Fruit fly (Drosophila melanogaster) whole organism, embryonic: ENCODE data around the gene mld.

ENCODE experiments used
- Atf3 ChIP-seq: fragments of 200-800 bp; sonication (Bioruptor generic); optimal IDR thresholded peaks from 3 replicates; lab custom pipeline; 2016; ENCODE audit warnings: missing biosample characterization, missing genetic modification characterization
- CG12236 ChIP-seq: fragments of 200-800 bp; sonication (Bioruptor generic); optimal IDR thresholded peaks from 2 replicates; lab custom pipeline; 2016; ENCODE audit warnings: missing biosample characterization, missing genetic modification characterization
- CG13424 ChIP-seq: fragments of 200-800 bp; sonication (Bioruptor generic); optimal IDR thresholded peaks from 2 replicates; lab custom pipeline; 2019; ENCODE audit warnings: missing biosample characterization, mild to moderate bottlenecking, missing genetic modification characterization, moderate library complexity
- CG15601 ChIP-seq: fragments of 200-800 bp; sonication (Bioruptor generic); optimal IDR thresholded peaks from 3 replicates; lab custom pipeline; 2019; ENCODE audit warnings: missing biosample characterization, mild to moderate bottlenecking, missing genetic modification characterization, moderate library complexity
- CG16815 ChIP-seq: fragments of 200-800 bp; sonication (Bioruptor generic); optimal IDR thresholded peaks from 3 replicates; lab custom pipeline; 2017; ENCODE audit warnings: missing biosample characterization, mild to moderate bottlenecking, missing genetic modification characterization
- CG1792 ChIP-seq: fragments of 200-800 bp; sonication (Bioruptor generic); optimal IDR thresholded peaks from 2 replicates; lab custom pipeline; 2016; ENCODE audit warnings: missing biosample characterization, missing genetic modification characterization
- CG18011 ChIP-seq: fragments of 200-800 bp; sonication (Bioruptor generic); optimal IDR thresholded peaks from 2 replicates; lab custom pipeline; 2017; ENCODE audit warnings: missing biosample characterization, missing genetic modification characterization, mild to moderate bottlenecking, moderate library complexity, missing genotype
- CG18599 ChIP-seq: fragments of 200-800 bp; sonication (Bioruptor generic); optimal IDR thresholded peaks from 3 replicates; lab custom pipeline; 2017; ENCODE audit warnings: missing biosample characterization, missing genetic modification characterization, mild to moderate bottlenecking, moderate library complexity, missing genetic modification reagents
- CG2116 ChIP-seq: fragments of 200-800 bp; sonication (Bioruptor generic); optimal IDR thresholded peaks from 3 replicates; lab custom pipeline; 2018; ENCODE audit warnings: missing biosample characterization, mild to moderate bottlenecking, missing genetic modification characterization
- CG2120 ChIP-seq: fragments of 200-800 bp; sonication (Bioruptor generic); optimal IDR thresholded peaks from 3 replicates; lab custom pipeline; 2016; ENCODE audit warnings: missing biosample characterization, missing genetic modification characterization
- CG34376 ChIP-seq: fragments of 200-800 bp; sonication (Bioruptor generic); optimal IDR thresholded peaks from 2 replicates; lab custom pipeline; 2018; ENCODE audit warnings: missing biosample characterization, mild to moderate bottlenecking, missing genetic modification characterization
- CG42726 ChIP-seq: fragments of 200-800 bp; sonication (Bioruptor generic); IDR thresholded peaks from 2 replicates; pipeline ENCODE4 v1.3.6; 2022; ENCODE audit warnings: missing biosample characterization, missing genetic modification characterization; ENCODE audit not compliant: partially characterized antibody
- CG4282 ChIP-seq: fragments of 200-800 bp; sonication (Bioruptor generic); optimal IDR thresholded peaks from 2 replicates; lab custom pipeline; 2016; ENCODE audit warnings: missing biosample characterization, missing genetic modification characterization
- CG4854 ChIP-seq: fragments of 200-800 bp; sonication (Bioruptor generic); optimal IDR thresholded peaks from 2 replicates; lab custom pipeline; 2016; ENCODE audit warnings: missing biosample characterization, missing genetic modification characterization, inconsistent platforms
- CG5953 ChIP-seq: fragments of 200-800 bp; sonication (Bioruptor generic); IDR thresholded peaks from 2 replicates; pipeline ENCODE4 v1.3.6; 2022; ENCODE audit warnings: missing biosample characterization, missing genetic modification characterization
- CG8478 ChIP-seq: fragments of >200 bp; optimal IDR thresholded peaks from 2 replicates; lab custom pipeline; 2018
- CG9797 ChIP-seq: fragments of 200-800 bp; sonication (Bioruptor generic); optimal IDR thresholded peaks from 3 replicates; lab custom pipeline; 2018; ENCODE audit warnings: missing biosample characterization, mild to moderate bottlenecking, missing genetic modification characterization
- CrebB ChIP-seq: fragments of 200-800 bp; sonication (Bioruptor generic); optimal IDR thresholded peaks from 3 replicates; lab custom pipeline; 2018; ENCODE audit warnings: missing biosample characterization, mild to moderate bottlenecking, missing genetic modification characterization
- D ChIP-seq, 2 experiments: fragments of 200-800 bp in 1 of 2; fragments of >200 bp in 1 of 2; sonication (Bioruptor generic) in 1 of 2; optimal IDR thresholded peaks; 2 replicates in 1 of 2; 3 replicates in 1 of 2; lab custom pipeline; 2017; ENCODE audit warnings: mild to moderate bottlenecking in 1 of 2, missing biosample characterization in 1 of 2, missing genetic modification characterization in 1 of 2, missing genetic modification reagents in 1 of 2
- D19A ChIP-seq: fragments of 200-800 bp; optimal IDR thresholded peaks from 3 replicates; lab custom pipeline; 2019; ENCODE audit warnings: missing biosample characterization, mild to moderate bottlenecking, missing genetic modification characterization, moderate library complexity
- Dip3 ChIP-seq: fragments of 200-800 bp; sonication (Bioruptor generic); optimal IDR thresholded peaks from 3 replicates; lab custom pipeline; 2016; ENCODE audit warnings: missing biosample characterization, missing genetic modification characterization
- HLH3B ChIP-seq: fragments of 200-800 bp; sonication (Bioruptor generic); IDR thresholded peaks from 2 replicates; pipeline ENCODE4 v1.3.6; 2022; ENCODE audit warnings: missing biosample characterization, missing genetic modification characterization
- HLH4C ChIP-seq: fragments of 200-800 bp; sonication (Bioruptor generic); IDR thresholded peaks from 3 replicates; pipeline ENCODE4 v1.3.6; 2022; ENCODE audit warnings: missing biosample characterization, missing genetic modification characterization; ENCODE audit not compliant: partially characterized antibody
- HLH54F ChIP-seq: fragments of 200-800 bp; sonication (Bioruptor generic); optimal IDR thresholded peaks from 3 replicates; lab custom pipeline; 2016; ENCODE audit warnings: missing biosample characterization, missing genetic modification characterization
- HLHmδ ChIP-seq: fragments of 200-800 bp; sonication (Bioruptor generic); optimal IDR thresholded peaks from 2 replicates; lab custom pipeline; 2018; ENCODE audit warnings: missing biosample characterization, mild to moderate bottlenecking, missing genetic modification characterization, moderate library complexity
- Hey ChIP-seq: fragments of 200-800 bp; sonication (Bioruptor generic); optimal IDR thresholded peaks from 3 replicates; lab custom pipeline; 2018; ENCODE audit warnings: missing biosample characterization, mild to moderate bottlenecking, missing genetic modification characterization
- Lhr ChIP-seq: fragments of 200-800 bp; sonication (Bioruptor generic); optimal IDR thresholded peaks from 3 replicates; lab custom pipeline; 2017; ENCODE audit warnings: mild to moderate bottlenecking, missing biosample characterization, missing genetic modification reagents, missing genetic modification characterization
- Mad ChIP-seq: fragments of 200-800 bp; sonication (Bioruptor generic); optimal IDR thresholded peaks from 2 replicates; lab custom pipeline; 2016; ENCODE audit warnings: missing biosample characterization, missing genetic modification characterization
- Max ChIP-seq: fragments of 200-800 bp; sonication (Bioruptor generic); optimal IDR thresholded peaks from 2 replicates; lab custom pipeline; 2016; ENCODE audit warnings: missing biosample characterization, mild to moderate bottlenecking, missing genetic modification characterization
- Myb ChIP-seq: fragments of 200-800 bp; sonication (Bioruptor generic); optimal IDR thresholded peaks from 2 replicates; lab custom pipeline; 2016; ENCODE audit warnings: missing biosample characterization, missing genetic modification characterization
- Nf-YC ChIP-seq: fragments of 200-800 bp; optimal IDR thresholded peaks from 3 replicates; lab custom pipeline; 2019; ENCODE audit warnings: missing biosample characterization, mild to moderate bottlenecking, missing genetic modification characterization, moderate library complexity
- Optix ChIP-seq: fragments of 200-800 bp; sonication (Bioruptor generic); IDR thresholded peaks from 3 replicates; pipeline ENCODE4 v1.3.6; 2022; ENCODE audit warnings: missing biosample characterization, missing genetic modification characterization
- Side ChIP-seq: fragments of 200-800 bp; sonication (Bioruptor generic); optimal IDR thresholded peaks from 2 replicates; lab custom pipeline; 2016; ENCODE audit warnings: missing biosample characterization, missing genetic modification characterization
- Sox102F ChIP-seq: fragments of 200-800 bp; sonication (Bioruptor generic); optimal IDR thresholded peaks from 2 replicates; lab custom pipeline; 2018; ENCODE audit warnings: missing biosample characterization, mild to moderate bottlenecking, missing genetic modification characterization, moderate library complexity
- al ChIP-seq: fragments of 200-800 bp; sonication (Bioruptor generic); IDR thresholded peaks from 2 replicates; pipeline ENCODE4 v1.3.6; 2022; ENCODE audit warnings: missing biosample characterization, missing genetic modification characterization
- cad ChIP-seq: fragments of >200 bp; optimal IDR thresholded peaks from 2 replicates; lab custom pipeline; 2017; ENCODE audit warnings: missing biosample characterization, missing genetic modification characterization
- ci ChIP-seq: fragments of 200-800 bp; sonication (Bioruptor generic); IDR thresholded peaks from 3 replicates; pipeline ENCODE4 v1.3.6; 2022; ENCODE audit warnings: missing biosample characterization, missing genetic modification characterization
- crp ChIP-seq, 2 experiments: fragments of 200-800 bp; sonication (Bioruptor generic); optimal IDR thresholded peaks; 2 replicates in 1 of 2; 3 replicates in 1 of 2; lab custom pipeline; 2017; ENCODE audit warnings: missing biosample characterization in 2 of 2, missing genetic modification characterization in 2 of 2, mild to moderate bottlenecking in 1 of 2, moderate library complexity in 1 of 2
- dati ChIP-seq: fragments of 200-800 bp; sonication (Bioruptor generic); IDR thresholded peaks from 2 replicates; pipeline ENCODE4 v1.3.6; 2022; ENCODE audit warnings: missing biosample characterization, missing genetic modification characterization
- eve ChIP-seq, 2 experiments: fragments of >200 bp; optimal IDR thresholded peaks; 2 replicates each; lab custom pipeline; 2017; ENCODE audit warnings: missing biosample characterization in 2 of 2, missing genetic modification characterization in 2 of 2
- fd102C ChIP-seq: fragments of 200-800 bp; sonication (Bioruptor generic); optimal IDR thresholded peaks from 2 replicates; lab custom pipeline; 2018; ENCODE audit warnings: missing biosample characterization, mild to moderate bottlenecking, missing genetic modification characterization, moderate library complexity
- fd96Cb ChIP-seq: fragments of 200-800 bp; sonication (Bioruptor generic); optimal IDR thresholded peaks from 2 replicates; lab custom pipeline; 2018; ENCODE audit warnings: missing biosample characterization, mild to moderate bottlenecking, missing genetic modification characterization, moderate library complexity
- gcm ChIP-seq: fragments of 200-800 bp; sonication (Bioruptor generic); optimal IDR thresholded peaks from 2 replicates; lab custom pipeline; 2019; ENCODE audit warnings: missing biosample characterization, mild to moderate bottlenecking, missing genetic modification characterization, moderate library complexity
- kay ChIP-seq: fragments of 200-800 bp; sonication (Bioruptor generic); optimal IDR thresholded peaks from 2 replicates; lab custom pipeline; 2016; ENCODE audit warnings: missing biosample characterization, missing genetic modification characterization
- lilli ChIP-seq: fragments of 200-800 bp; sonication (Bioruptor generic); optimal IDR thresholded peaks from 3 replicates; lab custom pipeline; 2016; ENCODE audit warnings: missing biosample characterization, missing genetic modification characterization
- mirr ChIP-seq: fragments of 200-800 bp; sonication (Bioruptor generic); optimal IDR thresholded peaks from 3 replicates; lab custom pipeline; 2018; ENCODE audit warnings: missing biosample characterization, mild to moderate bottlenecking, missing genetic modification characterization
- org-1 ChIP-seq: fragments of 200-800 bp; sonication (Bioruptor generic); optimal IDR thresholded peaks from 2 replicates; lab custom pipeline; 2017; ENCODE audit warnings: missing biosample characterization, missing genetic modification characterization
- ro ChIP-seq: fragments of 200-800 bp; sonication (Bioruptor generic); IDR thresholded peaks from 2 replicates; pipeline ENCODE4 v1.3.6; 2022; ENCODE audit warnings: missing biosample characterization, missing genetic modification characterization
- zf30C ChIP-seq: fragments of 200-800 bp; sonication (Bioruptor generic); optimal IDR thresholded peaks from 3 replicates; lab custom pipeline; 2018; ENCODE audit warnings: missing biosample characterization, mild to moderate bottlenecking, missing genetic modification characterization

mld gene

DNA sequence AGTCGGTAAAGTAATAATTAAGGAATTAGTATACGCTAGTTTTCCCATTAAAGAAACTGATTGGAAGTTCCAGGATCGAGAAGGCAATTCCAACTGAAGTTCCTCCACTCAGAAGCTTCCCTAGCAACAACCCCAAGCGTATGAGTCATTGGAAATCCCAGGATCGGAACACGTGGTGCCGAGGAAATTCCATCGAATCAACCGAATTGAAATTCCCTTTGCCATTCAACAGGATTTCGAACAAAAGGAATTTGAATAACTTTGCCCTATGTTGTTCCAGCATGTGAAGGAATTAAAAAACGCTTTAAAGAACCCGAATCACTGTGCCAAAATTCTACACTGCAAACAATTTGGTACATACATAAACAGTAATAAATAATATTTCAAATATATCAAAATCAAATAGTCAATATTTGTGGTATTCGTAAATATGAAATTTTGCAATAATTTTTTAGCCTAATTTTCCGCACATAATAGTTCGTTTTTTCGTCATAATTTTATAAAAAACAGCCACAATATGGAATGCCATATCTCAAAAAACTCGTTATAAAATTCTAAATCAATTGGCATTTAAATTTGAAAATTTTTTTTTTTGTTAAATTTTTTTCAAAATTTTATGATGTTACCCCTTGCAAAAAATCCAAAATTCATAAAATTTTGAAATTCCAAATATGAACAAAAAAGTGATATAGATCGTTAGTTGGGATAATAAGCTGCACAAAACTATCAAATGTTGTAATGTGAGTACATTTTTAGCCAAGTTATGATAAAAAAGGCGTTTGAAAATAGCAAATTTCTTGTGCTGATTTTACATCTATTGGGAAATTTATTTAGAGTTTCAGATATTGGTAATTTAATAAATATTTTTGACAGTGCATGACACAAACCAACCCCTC lies 5.1 kb upstream of the mld start (continued):
- TF ChIP-seq CG13424 (tag; lab: Kevin White, UChicago) (peak; percentile 35), HLH54F (GFP tag; lab: Kevin White, UChicago) (no peak), HLH4C (no peak), ci (GFP tag; lab: Robert Waterston, UW) (0 out of 3 replicates have a peak, but pooled peaks have one; percentile 12), fd102C (no peak), Side (no peak), Myb (GFP tag; lab: Kevin White, UChicago) (no peak), crp (GFP tag; optimal IDR thresholded peaks at IDR 0.05; lab: Kevin White, UChicago) (no peak), Mad (GFP tag; lab: Kevin White, UChicago) (no peak), mirr (GFP tag; lab: Kevin White, UChicago) (no peak), cad (GFP tag; lab: Kevin White, UChicago) (no peak), gcm (GFP tag; lab: Kevin White, UChicago) (peak; percentile 2), Max (no peak), Sox102F (GFP tag; lab: Kevin White, UChicago) (peak; percentile 45), CG2120 (peak; percentile 25), ro (GFP tag; lab: Robert Waterston, UW) (no peak), Dip3 (GFP tag; lab: Kevin White, UChicago) (no peak), lilli (GFP tag; lab: Kevin White, UChicago) (no peak), CG16815 (GFP tag; lab: Kevin White, UChicago) (peak; percentile 13), dati (GFP tag; lab: Robert Waterston, UW) (no peak), CG5953 (GFP tag; lab: Robert Waterston, UW) (no peak), CG34376 (GFP tag; lab: Kevin White, UChicago) (no peak), CG2116 (GFP tag; lab: Kevin White, UChicago) (peak; percentile 20), CG1792 (GFP tag; lab: Kevin White, UChicago) (no peak), CG4854 (no peak), Optix (GFP tag; lab: Robert Waterston, UW) (no peak), al (GFP tag; lab: Robert Waterston, UW) (no peak), HLH3B (GFP tag; lab: Robert Waterston, UW) (0 out of 2 replicates have a peak, but pooled peaks have one; percentile 21), CG18599 (peak; percentile 11), CG15601 (tag; lab: Kevin White, UChicago) (no peak), CG12236 (GFP tag; lab: Kevin White, UChicago) (no peak), CrebB (tag; lab: Kevin White, UChicago) (no peak), org-1 (GFP tag; lab: Kevin White, UChicago) (no peak), Hey (no peak), D19A (tag; lab: Kevin White, UChicago) (peak; percentile 23), Lhr (GFP tag; lab: Kevin White, UChicago) (no peak), CG4282 (no peak), HLHmδ (GFP tag; lab: Kevin White, UChicago) (no peak), CG8478 (no peak), CG42726 (no peak), eve (GFP tag; optimal IDR thresholded peaks at IDR 0.05; lab: Kevin White, UChicago) (no peak), Nf-YC (tag; lab: Kevin White, UChicago) (no peak), CG18011 (no peak), D (optimal IDR thresholded peaks at IDR 0.05; lab: Kevin White, UChicago) (no peak), D (GFP tag; optimal IDR thresholded peaks at IDR 0.05; lab: Kevin White, UChicago) (peak; percentile 1), Atf3 (GFP tag; lab: Kevin White, UChicago) (no peak), fd96Cb (tag; lab: Kevin White, UChicago) (peak; percentile 43), zf30C (GFP tag; lab: Kevin White, UChicago) (peak; percentile 61), kay (no peak), CG9797 (GFP tag; lab: Kevin White, UChicago) (no peak)
